Worm (Caenorhabditis elegans) whole organism, L4 larva: ENCODE data around the gene pkc-1.

Experiments used
- F26F4.8 ChIP-seq: fragments of 200-800 bp; sonication (Bioruptor generic); conservative IDR thresholded peaks from 2 replicates; pipeline ENCODE4 v1.3.6; 2022; ENCODE audit warnings: missing genetic modification characterization, missing compliant biosample characterization
- F37D6.2 ChIP-seq: sonication (generic microtip); optimal IDR thresholded peaks from 2 replicates; lab custom pipeline; 2016; ENCODE audit warnings: mild to moderate bottlenecking, missing genetic modification characterization, missing compliant biosample characterization
- F49E8.2 ChIP-seq: sonication (generic microtip); optimal IDR thresholded peaks from 2 replicates; lab custom pipeline; 2016; ENCODE audit warnings: missing compliant biosample characterization, mild to moderate bottlenecking, missing genetic modification characterization, borderline replicate concordance
- T20F7.1 ChIP-seq: fragments of 200-800 bp; sonication (Bioruptor generic); optimal IDR thresholded peaks from 2 replicates; lab custom pipeline; 2018; ENCODE audit warnings: mild to moderate bottlenecking, missing genetic modification characterization, missing compliant biosample characterization
- Y105C5A.15 ChIP-seq: fragments of 200-800 bp; sonication (Bioruptor generic); IDR thresholded peaks from 2 replicates; pipeline ENCODE4 v1.3.6; 2022; ENCODE audit warnings: missing genetic modification characterization, missing compliant biosample characterization
- Y5F2A.4 ChIP-seq: fragments of 200-800 bp; sonication (Bioruptor generic); optimal IDR thresholded peaks from 2 replicates; lab custom pipeline; 2018; ENCODE audit warnings: mild to moderate bottlenecking, missing genetic modification characterization, missing compliant biosample characterization
- Y75B8A.6 ChIP-seq: fragments of 200-800 bp; sonication (Bioruptor generic); IDR thresholded peaks from 2 replicates; pipeline ENCODE4 v1.3.6; 2022; ENCODE audit warnings: missing genetic modification reagents, missing genetic modification characterization, missing compliant biosample characterization
- ZK337.2 ChIP-seq: fragments of 200-800 bp; sonication (Bioruptor generic); IDR thresholded peaks from 2 replicates; pipeline ENCODE4 v1.3.6; 2022; ENCODE audit warnings: missing genetic modification reagents, missing genetic modification characterization, missing compliant biosample characterization
- ama-1 ChIP-seq: fragments of 150-350 bp; optimal IDR thresholded peaks from 2 replicates; lab custom pipeline; 2014; ENCODE audit warnings: inconsistent platforms, mixed read lengths
- arid-1 ChIP-seq: fragments of 200-800 bp; sonication (Bioruptor generic); conservative IDR thresholded peaks from 2 replicates; pipeline ENCODE4 v1.3.6; 2022; ENCODE audit warnings: missing genetic modification reagents, missing genetic modification characterization, missing compliant biosample characterization
- ceh-28 ChIP-seq: fragments of 150-350 bp; optimal IDR thresholded peaks from 2 replicates; lab custom pipeline; 2014; ENCODE audit warnings: missing biosample characterization, missing genetic modification reagents, missing genetic modification characterization
- ceh-32 ChIP-seq: sonication (generic microtip); optimal IDR thresholded peaks from 2 replicates; lab custom pipeline; 2016; ENCODE audit warnings: mild to moderate bottlenecking, missing genetic modification characterization, missing compliant biosample characterization; ENCODE audit not compliant: poor library complexity
- ceh-62 ChIP-seq: sonication (generic microtip); optimal IDR thresholded peaks from 2 replicates; lab custom pipeline; 2017; ENCODE audit warnings: missing biosample characterization, missing genetic modification characterization
- ces-1 ChIP-seq: fragments of 150-350 bp; sonication (generic microtip); optimal IDR thresholded peaks from 4 replicates; lab custom pipeline; 2014; ENCODE audit warnings: missing biosample characterization, missing genetic modification reagents, missing genetic modification characterization
- cey-2 ChIP-seq: sonication (generic microtip); optimal IDR thresholded peaks from 3 replicates; lab custom pipeline; 2017; ENCODE audit warnings: missing genetic modification characterization, mild to moderate bottlenecking, missing compliant biosample characterization, antibody characterized with exemption, borderline replicate concordance; ENCODE audit not compliant: insufficient read depth
- daf-12 ChIP-seq: fragments of 150-350 bp; optimal IDR thresholded peaks from 2 replicates; lab custom pipeline; 2014; ENCODE audit warnings: missing biosample characterization, missing genetic modification reagents, missing genetic modification characterization
- daf-16 ChIP-seq, 3 experiments: sonication (generic microtip); optimal IDR thresholded peaks; 2 replicates each; lab custom pipeline; 2016 to 2017; ENCODE audit warnings: missing genetic modification characterization in 3 of 3, missing genetic modification reagents in 3 of 3, mild to moderate bottlenecking in 2 of 3, missing compliant biosample characterization in 2 of 3, missing biosample characterization in 1 of 3, moderate library complexity in 1 of 3
- daf-8 ChIP-seq: fragments of 200-800 bp; sonication (Bioruptor generic); IDR thresholded peaks from 2 replicates; pipeline ENCODE4 v1.3.6; 2022; ENCODE audit warnings: missing genetic modification characterization, missing compliant biosample characterization
- dmd-6 ChIP-seq: fragments of 200-800 bp; sonication (Bioruptor generic); IDR thresholded peaks from 2 replicates; pipeline ENCODE4 v1.3.6; 2022; ENCODE audit warnings: missing genetic modification reagents, missing genetic modification characterization, missing compliant biosample characterization
- dve-1 ChIP-seq: sonication (generic microtip); optimal IDR thresholded peaks from 2 replicates; lab custom pipeline; 2017; ENCODE audit warnings: antibody characterized with exemption, mild to moderate bottlenecking, missing genetic modification characterization, missing compliant biosample characterization; ENCODE audit not compliant: insufficient read depth
- egl-27 ChIP-seq: sonication (generic microtip); optimal IDR thresholded peaks from 3 replicates; lab custom pipeline; 2017; ENCODE audit warnings: missing biosample characterization, missing genetic modification reagents, missing genetic modification characterization
- fos-1 ChIP-seq: fragments of 150-350 bp; optimal IDR thresholded peaks from 2 replicates; lab custom pipeline; 2014; ENCODE audit warnings: missing biosample characterization, missing genetic modification characterization
- hlh-11 ChIP-seq: fragments of 200-800 bp; sonication (Bioruptor generic); optimal IDR thresholded peaks from 2 replicates; lab custom pipeline; 2018; ENCODE audit warnings: mild to moderate bottlenecking, missing genetic modification characterization, missing compliant biosample characterization
- hlh-30 ChIP-seq: sonication (generic microtip); optimal IDR thresholded peaks from 2 replicates; lab custom pipeline; 2017; ENCODE audit warnings: antibody characterized with exemption, mild to moderate bottlenecking, missing genetic modification characterization, missing compliant biosample characterization; ENCODE audit not compliant: insufficient read depth
- lin-1 ChIP-seq: fragments of 200-800 bp; sonication (Bioruptor generic); IDR thresholded peaks from 2 replicates; pipeline ENCODE4 v1.3.6; 2022; ENCODE audit warnings: missing genetic modification reagents, missing genetic modification characterization, missing compliant biosample characterization
- lin-15B ChIP-seq: fragments of 150-350 bp; sonication (generic microtip); optimal IDR thresholded peaks from 3 replicates; lab custom pipeline; 2014; ENCODE audit warnings: missing biosample characterization, missing genetic modification characterization
- lin-39 ChIP-seq: fragments of 150-350 bp; optimal IDR thresholded peaks from 2 replicates; lab custom pipeline; 2014; ENCODE audit warnings: missing biosample characterization, missing genetic modification reagents, missing genetic modification characterization
- lir-3 ChIP-seq: sonication (generic microtip); optimal IDR thresholded peaks from 2 replicates; lab custom pipeline; 2016; ENCODE audit warnings: mild to moderate bottlenecking, missing genetic modification characterization, missing compliant biosample characterization
- madf-5 ChIP-seq, 2 experiments: fragments of 200-800 bp; sonication (Bioruptor generic); IDR thresholded peaks; 2 replicates each; pipeline ENCODE4 v1.3.6; 2022; ENCODE audit warnings: missing compliant biosample characterization in 2 of 2, missing genetic modification characterization in 2 of 2
- madf-9 ChIP-seq: fragments of 200-800 bp; sonication (Bioruptor generic); conservative IDR thresholded peaks from 2 replicates; pipeline ENCODE4 v1.3.6; 2022; ENCODE audit warnings: missing genetic modification reagents, missing genetic modification characterization, missing compliant biosample characterization
- mdt-29 ChIP-seq: fragments of 200-800 bp; sonication (Bioruptor generic); IDR thresholded peaks from 2 replicates; pipeline ENCODE4 v1.3.6; 2022; ENCODE audit warnings: missing genetic modification reagents, missing genetic modification characterization, missing compliant biosample characterization
- nhr-11 ChIP-seq: fragments of 150-350 bp; optimal IDR thresholded peaks from 2 replicates; lab custom pipeline; 2014; ENCODE audit warnings: missing biosample characterization, missing genetic modification characterization
- nhr-111 ChIP-seq: fragments of 200-800 bp; sonication (Bioruptor generic); optimal IDR thresholded peaks from 2 replicates; lab custom pipeline; 2018; ENCODE audit warnings: mild to moderate bottlenecking, missing genetic modification characterization, missing compliant biosample characterization
- nhr-28 ChIP-seq: fragments of 150-350 bp; optimal IDR thresholded peaks from 2 replicates; lab custom pipeline; 2014; ENCODE audit warnings: missing biosample characterization, missing genetic modification characterization
- nhr-42 ChIP-seq: fragments of 200-800 bp; sonication (Bioruptor generic); IDR thresholded peaks from 2 replicates; pipeline ENCODE4 v1.3.6; 2022; ENCODE audit warnings: missing genetic modification characterization, missing compliant biosample characterization
- nhr-48 ChIP-seq: sonication (generic microtip); optimal IDR thresholded peaks from 2 replicates; lab custom pipeline; 2016; ENCODE audit warnings: mild to moderate bottlenecking, missing genetic modification characterization, missing compliant biosample characterization
- nhr-77 ChIP-seq: fragments of 150-350 bp; optimal IDR thresholded peaks from 2 replicates; lab custom pipeline; 2014; ENCODE audit warnings: missing biosample characterization, missing genetic modification characterization
- pqm-1 ChIP-seq: sonication (generic microtip); optimal IDR thresholded peaks from 2 replicates; lab custom pipeline; 2017; ENCODE audit warnings: missing biosample characterization, missing genetic modification characterization
- snpc-1.2 ChIP-seq: fragments of 200-800 bp; sonication (Bioruptor generic); IDR thresholded peaks from 2 replicates; pipeline ENCODE4 v1.3.6; 2022; ENCODE audit warnings: missing genetic modification reagents, missing genetic modification characterization, missing compliant biosample characterization
- unc-62 ChIP-seq, 3 experiments: fragments of 150-350 bp in 1 of 3; sonication (generic microtip); optimal IDR thresholded peaks in 2 of 3; peaks in 1 of 3; 1 replicate in 1 of 3; 2 replicates in 2 of 3; lab custom pipeline; 2014 to 2017; ENCODE audit warnings: missing biosample characterization in 3 of 3, missing genetic modification characterization in 3 of 3, missing genetic modification reagents in 3 of 3, missing genotype in 1 of 3
- zip-2 ChIP-seq: fragments of 150-350 bp; optimal IDR thresholded peaks from 2 replicates; lab custom pipeline; 2014; ENCODE audit warnings: missing biosample characterization, missing genetic modification characterization
- ztf-11 ChIP-seq: fragments of 150-350 bp; optimal IDR thresholded peaks from 2 replicates; lab custom pipeline; 2014; ENCODE audit warnings: missing biosample characterization, missing genetic modification characterization
- ztf-7 ChIP-seq: fragments of 150-350 bp; optimal IDR thresholded peaks from 2 replicates; lab custom pipeline; 2014; ENCODE audit warnings: missing biosample characterization, missing genetic modification characterization

The pkc-1 gene

DNA sequence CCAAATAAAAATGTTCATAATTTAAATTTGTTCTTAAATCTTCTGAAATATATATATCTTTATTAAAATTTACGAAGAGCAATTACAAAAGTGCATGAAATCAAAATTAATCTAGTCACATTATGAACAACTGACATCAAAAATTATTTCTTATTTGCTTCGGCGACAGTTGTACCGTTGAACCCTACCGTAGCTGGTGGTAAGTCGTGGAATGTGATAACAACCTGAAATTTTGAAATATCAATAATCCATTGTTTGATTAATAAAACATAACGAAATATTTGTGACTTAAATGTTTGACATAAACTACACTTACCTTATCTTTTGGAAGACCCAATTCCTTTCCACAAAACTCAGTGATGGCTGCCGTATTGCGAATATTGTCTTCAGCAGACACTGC is 55.2 kb downstream of the pkc-1 start (continued):
- TF ChIP-seq F49E8.2 (tag; lab: Kevin White, UChicago) = no peak
- TF ChIP-seq nhr-111 = no peak
- no peak for TF ChIP-seq zip-2 (tag; lab: Kevin White, UChicago)
- TF ChIP-seq Y105C5A.15 = no peak
- TF ChIP-seq snpc-1.2 (GFP tag; lab: Robert Waterston, UW) = no peak
- no peak for TF ChIP-seq nhr-11 (tag; lab: Kevin White, UChicago)
- TF ChIP-seq madf-9 (GFP tag; lab: Robert Waterston, UW) = no peak
- no peak for TF ChIP-seq cey-2 (tag; lab: Kevin White, UChicago)
- TF ChIP-seq ztf-11 (tag; lab: Kevin White, UChicago) = no peak
- 0 out of 2 replicates have a peak, but pooled peaks have one; percentile 13 for TF ChIP-seq lin-1
- no peak for TF ChIP-seq Y5F2A.4 (GFP tag; lab: Kevin White, UChicago)
- no peak for TF ChIP-seq ceh-28
- no peak for TF ChIP-seq ces-1 (GFP tag; lab: Kevin White, UChicago)
- TF ChIP-seq lin-39 (tag; lab: Kevin White, UChicago) = no peak

- TF ChIP-seq lin-15B (tag; lab: Kevin White, UChicago) (no peak), snpc-1.2 (GFP tag; lab: Robert Waterston, UW) (no peak), nhr-77 (tag; lab: Kevin White, UChicago) (peak; percentile 25), unc-62 (GFP tag; optimal IDR thresholded peaks at IDR 0.05 in 1 of 2; lab: Kevin White, UChicago) (peak in 1 of 2 experiments; percentile 75), unc-62 (tag; optimal IDR thresholded peaks at IDR 0.05; lab: Kevin White, UChicago) (no peak), daf-16 (GFP tag; optimal IDR thresholded peaks at IDR 0.05; lab: Kevin White, UChicago) (no peak), daf-16 (tag; optimal IDR thresholded peaks at IDR 0.05; lab: Kevin White, UChicago) (peak; percentile 42), arid-1 (GFP tag; lab: Robert Waterston, UW) (no peak), nhr-42 (GFP tag; lab: Robert Waterston, UW) (no peak), hlh-30 (peak; percentile 12), daf-12 (tag; lab: Kevin White, UChicago) (no peak), madf-5 (GFP tag; IDR thresholded peaks at IDR 0.05; lab: Robert Waterston, UW) (no peak), nhr-48 (tag; lab: Kevin White, UChicago) (peak; percentile 69), dmd-6 (GFP tag; lab: Robert Waterston, UW) (peak; percentile 92), hlh-11 (tag; lab: Kevin White, UChicago) (peak; percentile 87), egl-27 (tag; lab: Kevin White, UChicago) (no peak), F37D6.2 (no peak), pqm-1 (tag; lab: Kevin White, UChicago) (peak; percentile 77), nhr-28 (tag; lab: Kevin White, UChicago) (peak; percentile 69), ztf-7 (no peak), ama-1 (no peak), lir-3 (tag; lab: Kevin White, UChicago) (no peak), daf-8 (GFP tag; lab: Robert Waterston, UW) (no peak), T20F7.1 (GFP tag; lab: Kevin White, UChicago) (peak; percentile 22), ZK337.2 (GFP tag; lab: Robert Waterston, UW) (no peak), mdt-29 (no peak), dve-1 (tag; lab: Kevin White, UChicago) (peak; percentile 65), lin-1 (peak; percentile 80)
These were observed 56.7 kb downstream of the pkc-1 start, which contains the start of gene cpr-1 for ce11 chrV:11975233-11975632. TSS of gene cpr-1 (plus strand) at chrV:11975551.

DNA sequence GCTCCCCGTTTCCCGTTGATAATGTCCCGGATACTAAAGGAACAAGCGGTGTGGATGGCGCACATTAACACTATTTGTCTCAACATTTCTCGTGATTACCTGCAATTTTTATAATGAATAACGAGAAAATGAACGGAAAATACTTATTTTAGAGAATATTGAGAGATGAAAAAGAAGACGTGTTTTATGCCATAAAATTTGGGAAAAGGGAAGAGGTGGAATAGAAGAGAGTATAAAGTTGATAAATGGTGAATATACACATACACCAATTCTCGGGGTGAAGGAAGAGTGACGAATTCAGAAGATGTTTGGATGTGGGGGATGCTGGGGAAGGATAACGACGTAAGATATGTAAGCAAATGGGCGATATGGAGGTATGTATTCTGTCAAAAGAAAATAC is 67.2 kb downstream of the pkc-1 start, which contains the start of gene F58H1.7:
TSS of gene F58H1.7 (minus strand) at position 101 of the 400 bp plus-strand sequence.
- TF ChIP-seq ceh-62 (tag; lab: Kevin White, UChicago) (no peak), Y75B8A.6 (GFP tag; lab: Robert Waterston, UW) (no peak), F26F4.8 (GFP tag; lab: Robert Waterston, UW) (no peak), fos-1 (tag; lab: Kevin White, UChicago) (no peak), daf-16 (GFP tag; optimal IDR thresholded peaks at IDR 0.05; lab: Kevin White, UChicago) (no peak), daf-16 (tag; optimal IDR thresholded peaks at IDR 0.05; lab: Kevin White, UChicago) (no peak), ceh-32 (tag; lab: Kevin White, UChicago) (no peak)
